Fruit fly (Drosophila melanogaster): ENCODE measurements around the gene Vps45.

Gene Vps45

DNA sequence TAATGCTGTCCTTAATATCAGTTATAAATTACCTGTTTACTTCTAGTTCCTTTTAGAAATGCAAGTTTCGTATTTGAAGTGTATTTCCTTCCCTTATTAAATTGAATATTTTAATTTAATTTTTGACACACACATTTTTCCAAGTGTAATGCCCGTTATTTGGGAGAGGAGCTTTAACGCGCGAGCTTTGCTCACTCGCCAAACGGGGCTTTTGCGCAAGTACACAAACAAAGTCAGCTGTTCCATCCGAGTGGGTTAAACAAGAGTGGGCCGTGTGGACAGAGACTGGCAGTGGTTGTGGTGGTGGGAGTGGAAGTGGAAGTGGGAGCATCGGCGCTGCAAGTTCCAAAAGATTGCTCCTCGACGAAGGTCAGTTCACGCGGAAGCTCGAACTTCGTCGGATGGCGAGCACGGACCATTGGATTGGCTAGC is 17.4 kb downstream of the Vps45 start, which contains the start of gene CG8301 (continued):
- no peak for TF ChIP-seq tna (GFP tag; IDR thresholded peaks at IDR 0.05; ENCODE audit: partially characterized antibody)
- TF ChIP-seq exex (tag; optimal IDR thresholded peaks at IDR 0.05) = no peak
- no peak for TF ChIP-seq CG6254 (GFP tag; optimal IDR thresholded peaks at IDR 0.05)
- TF ChIP-seq chif (GFP tag; optimal IDR thresholded peaks at IDR 0.05) = no peak
- peak; percentile 6 for TF ChIP-seq CG3281 (GFP tag; optimal IDR thresholded peaks at IDR 0.05)
- peak; percentile 16 for TF ChIP-seq CG18262 (tag; optimal IDR thresholded peaks at IDR 0.05)
- TF ChIP-seq slbo (GFP tag; IDR thresholded peaks at IDR 0.05) = no peak
- TF ChIP-seq CG34376 (GFP tag; optimal IDR thresholded peaks at IDR 0.05) = peak; percentile 15
- TF ChIP-seq dm (GFP tag; optimal IDR thresholded peaks at IDR 0.05) = no peak
- TF ChIP-seq CG14965 (GFP tag; optimal IDR thresholded peaks at IDR 0.05; ENCODE audit: borderline replicate concordance) = no peak
- peak; percentile 40; the same call in 1 of the 2 replicates for TF ChIP-seq stc (GFP tag; IDR thresholded peaks at IDR 0.05)
- no peak for TF ChIP-seq CG1647 (GFP tag; optimal IDR thresholded peaks at IDR 0.05)
- TF ChIP-seq Ravus (GFP tag; IDR thresholded peaks at IDR 0.05) = no peak
- TF ChIP-seq Lim3 (GFP tag; IDR thresholded peaks at IDR 0.05) = no peak
- TF ChIP-seq CG11723 (GFP tag; optimal IDR thresholded peaks at IDR 0.05) = no peak
- TF ChIP-seq Hr39 (optimal IDR thresholded peaks at IDR 0.05) = no peak
- no peak for TF ChIP-seq shn (GFP tag; optimal IDR thresholded peaks at IDR 0.05)
- TF ChIP-seq CG6683 (GFP tag; optimal IDR thresholded peaks at IDR 0.05) = no peak
- no peak for TF ChIP-seq dimm (GFP tag; IDR thresholded peaks at IDR 0.05)
- no peak for TF ChIP-seq CG17802 (tag; optimal IDR thresholded peaks at IDR 0.05)
- TF ChIP-seq Sry-β (GFP tag; optimal IDR thresholded peaks at IDR 0.05) = no peak
- TF ChIP-seq Fer3 (tag; optimal IDR thresholded peaks at IDR 0.05) = peak; percentile 30
- no peak for TF ChIP-seq CG12219 (GFP tag; optimal IDR thresholded peaks at IDR 0.05)
- peak; percentile 56; the same call in 2 of the 3 replicates for TF ChIP-seq CG11695 (GFP tag; IDR thresholded peaks at IDR 0.05)
- no peak for TF ChIP-seq tin (GFP tag; optimal IDR thresholded peaks at IDR 0.05)
- TF ChIP-seq CG13424 (tag; optimal IDR thresholded peaks at IDR 0.05) = peak; percentile 53
- TF ChIP-seq sim (GFP tag; IDR thresholded peaks at IDR 0.05) = no peak
- no peak for TF ChIP-seq CG8290 (GFP tag; optimal IDR thresholded peaks at IDR 0.05)
- TF ChIP-seq CG8290 (tag; optimal IDR thresholded peaks at IDR 0.05) = peak in 1 of 2 experiments; percentile 27
- TF ChIP-seq Dip3 (GFP tag; optimal IDR thresholded peaks at IDR 0.05) = no peak
- no peak for TF ChIP-seq kah (GFP tag; optimal IDR thresholded peaks at IDR 0.05)
- no peak for TF ChIP-seq HmgZ (tag; optimal IDR thresholded peaks at IDR 0.05)
- TF ChIP-seq CG2129 (GFP tag; IDR thresholded peaks at IDR 0.05; ENCODE audit: partially characterized antibody) = no peak
- no peak for TF ChIP-seq ap (GFP tag; IDR thresholded peaks at IDR 0.05)
- no peak for TF ChIP-seq Opbp (GFP tag; IDR thresholded peaks at IDR 0.05; ENCODE audit: partially characterized antibody)
- TF ChIP-seq CG4328 (GFP tag; optimal IDR thresholded peaks at IDR 0.05) = no peak
- TF ChIP-seq NC2β (GFP tag; optimal IDR thresholded peaks at IDR 0.05) = no peak
- TF ChIP-seq Neu2 (GFP tag; optimal IDR thresholded peaks at IDR 0.05; ENCODE audit: borderline replicate concordance) = no peak
- 0 out of 2 replicates have a peak, but pooled peaks have one; percentile 9 for TF ChIP-seq ttk (GFP tag; IDR thresholded peaks at IDR 0.05)
- peak; percentile 15; the same call in 1 of the 3 replicates for TF ChIP-seq Dbx (GFP tag; IDR thresholded peaks at IDR 0.05)
- TF ChIP-seq CG8944 (GFP tag; optimal IDR thresholded peaks at IDR 0.05) = no peak
- peak; percentile 1 for TF ChIP-seq ATbp (GFP tag; optimal IDR thresholded peaks at IDR 0.05)
- TF ChIP-seq yki (optimal IDR thresholded peaks at IDR 0.05) = no peak
- TF ChIP-seq sima (GFP tag; optimal IDR thresholded peaks at IDR 0.05) = no peak
- TF ChIP-seq CG13296 (GFP tag; optimal IDR thresholded peaks at IDR 0.05) = no peak
- TF ChIP-seq CG7556 (GFP tag; optimal IDR thresholded peaks at IDR 0.05) = peak; percentile 34
- TF ChIP-seq bcd (GFP tag; optimal IDR thresholded peaks at IDR 0.05) = peak; percentile 1
- 0 out of 2 replicates have a peak, but pooled peaks have one; percentile 4 for TF ChIP-seq HLH3B (GFP tag; IDR thresholded peaks at IDR 0.05)
- peak; percentile 41 for TF ChIP-seq CG18599 (GFP tag; optimal IDR thresholded peaks at IDR 0.05)
- no peak for TF ChIP-seq CG14860 (GFP tag; IDR thresholded peaks at IDR 0.05; ENCODE audit: partially characterized antibody)
- TF ChIP-seq zen (tag; optimal IDR thresholded peaks at IDR 0.05) = no peak
- no peak for TF ChIP-seq CG18476 (GFP tag; optimal IDR thresholded peaks at IDR 0.05)

All from whole organism, embryonic.